Fruit fly (Drosophila melanogaster): ENCODE results near the gene rdgB.

rdgB gene

dm6 chrX:13717982-13718402 is 44.6 kb upstream of the rdgB start, which contains the start of gene Nadsyn (continued):
- TF ChIP-seq vvl (GFP tag; IDR thresholded peaks at IDR 0.05) (0 out of 2 replicates have a peak, but pooled peaks have one; percentile 52), CG2129 (GFP tag; IDR thresholded peaks at IDR 0.05; ENCODE audit: partially characterized antibody) (peak; percentile 65; the same call in 1 of the 2 replicates), CG12391 (tag; optimal IDR thresholded peaks at IDR 0.05) (peak; percentile 23), Bgb (GFP tag; IDR thresholded peaks at IDR 0.05; ENCODE audit: partially characterized antibody) (peak; percentile 84), ci (GFP tag; IDR thresholded peaks at IDR 0.05) (0 out of 3 replicates have a peak, but pooled peaks have one; percentile 31), CG42726 (GFP tag; IDR thresholded peaks at IDR 0.05; ENCODE audit: partially characterized antibody) (peak; percentile 66; the same call in 1 of the 2 replicates), Nf-YB (GFP tag; optimal IDR thresholded peaks at IDR 0.05) (peak; percentile 44), E2f2 (GFP tag; IDR thresholded peaks at IDR 0.05) (peak; percentile 77), nerfin-2 (GFP tag; IDR thresholded peaks at IDR 0.05; ENCODE audit: partially characterized antibody) (peak; percentile 50; the same call in 1 of the 2 replicates), vnd (GFP tag; IDR thresholded peaks at IDR 0.05; ENCODE audit: partially characterized antibody) (peak; percentile 74), CG7928 (GFP tag; optimal IDR thresholded peaks at IDR 0.05) (no peak), CG11504 (tag; optimal IDR thresholded peaks at IDR 0.05) (no peak), Opbp (GFP tag; IDR thresholded peaks at IDR 0.05; ENCODE audit: partially characterized antibody) (peak; percentile 84), CG3995 (GFP tag; optimal IDR thresholded peaks at IDR 0.05) (peak; percentile 73), MBD-R2 (GFP tag; IDR thresholded peaks at IDR 0.05) (peak; percentile 73), insv (GFP tag; optimal IDR thresholded peaks at IDR 0.05) (peak; percentile 59 to 93), hbn (GFP tag; IDR thresholded peaks at IDR 0.05; ENCODE audit: partially characterized antibody) (peak; percentile 78), CG10366 (GFP tag; IDR thresholded peaks at IDR 0.05) (no peak)

DNA sequence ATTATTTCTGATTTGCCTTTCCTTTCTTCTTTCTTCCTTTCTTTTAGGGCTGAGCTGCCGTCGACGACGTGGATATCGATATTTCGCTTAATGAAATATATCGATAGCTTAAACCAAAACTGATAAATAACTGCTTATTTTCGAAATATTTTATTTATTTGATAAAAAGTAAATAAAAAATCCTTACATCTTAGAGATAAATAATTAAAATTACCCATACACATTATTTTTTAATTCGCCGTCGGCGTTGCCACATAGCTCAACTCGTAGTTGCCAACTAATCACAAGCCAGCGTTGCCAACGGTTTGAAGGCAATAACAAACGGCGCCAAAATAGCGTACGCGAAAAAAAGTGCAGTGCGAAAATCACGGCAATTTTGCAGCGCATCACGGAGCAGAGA is 40.6 kb upstream of the rdgB start, which contains the start of the genes Mrgn1 and mus101:
Gene Mrgn1, minus strand, starts transcription at position 44 of the 400 bp plus-strand sequence.
Gene mus101, plus strand, starts transcription at position 313 of the 400 bp plus-strand sequence.
- TF ChIP-seq shn (GFP tag; optimal IDR thresholded peaks at IDR 0.05) (no peak), emc (GFP tag; optimal IDR thresholded peaks at IDR 0.05) (no peak), tup (GFP tag; optimal IDR thresholded peaks at IDR 0.05) (no peak), usp (GFP tag; optimal IDR thresholded peaks at IDR 0.05) (no peak), CG8281 (tag; optimal IDR thresholded peaks at IDR 0.05) (no peak), CG17359 (tag; optimal IDR thresholded peaks at IDR 0.05) (no peak), gce (GFP tag; IDR thresholded peaks at IDR 0.05) (no peak), Sry-δ (GFP tag; optimal IDR thresholded peaks at IDR 0.05) (peak; percentile 83), her (GFP tag; optimal IDR thresholded peaks at IDR 0.05) (no peak), yki (optimal IDR thresholded peaks at IDR 0.05) (no peak), CG14710 (tag; optimal IDR thresholded peaks at IDR 0.05) (peak; percentile 81), CG2120 (GFP tag; optimal IDR thresholded peaks at IDR 0.05) (peak; percentile 8), CkIIα-i1 (GFP tag; IDR thresholded peaks at IDR 0.05) (no peak), sim (GFP tag; IDR thresholded peaks at IDR 0.05) (no peak), CG10274 (GFP tag; optimal IDR thresholded peaks at IDR 0.05) (no peak), Hmr (GFP tag; optimal IDR thresholded peaks at IDR 0.05) (no peak), CG2875 (GFP tag; optimal IDR thresholded peaks at IDR 0.05) (no peak), hb (GFP tag; IDR thresholded peaks at IDR 0.05; ENCODE audit: partially characterized antibody) (peak; percentile 80), CG1529 (GFP tag; optimal IDR thresholded peaks at IDR 0.05) (no peak), CG1647 (GFP tag; optimal IDR thresholded peaks at IDR 0.05) (no peak), slou (GFP tag; optimal IDR thresholded peaks at IDR 0.05) (no peak), Adf1 (GFP tag; IDR thresholded peaks at IDR 0.05) (no peak), HmgD (GFP tag; optimal IDR thresholded peaks at IDR 0.05) (no peak), CG6175 (GFP tag; IDR thresholded peaks at IDR 0.05) (no peak), otp (GFP tag; IDR thresholded peaks at IDR 0.05) (no peak), rib (GFP tag; IDR thresholded peaks at IDR 0.05) (no peak), h (optimal IDR thresholded peaks at IDR 0.05) (no peak), CG16813 (GFP tag; IDR thresholded peaks at IDR 0.05; ENCODE audit: partially characterized antibody) (peak; percentile 79), CG3407 (GFP tag; optimal IDR thresholded peaks at IDR 0.05) (no peak), CG14965 (GFP tag; optimal IDR thresholded peaks at IDR 0.05; ENCODE audit: borderline replicate concordance) (no peak), Hr78 (GFP tag; optimal IDR thresholded peaks at IDR 0.05) (no peak), kay (GFP tag; optimal IDR thresholded peaks at IDR 0.05) (no peak), CG42726 (GFP tag; IDR thresholded peaks at IDR 0.05; ENCODE audit: partially characterized antibody) (no peak), Mad (GFP tag; optimal IDR thresholded peaks at IDR 0.05) (no peak)
